Fruit fly (Drosophila melanogaster): ENCODE measurements around the gene CG1092.

CG1092 gene

DNA sequence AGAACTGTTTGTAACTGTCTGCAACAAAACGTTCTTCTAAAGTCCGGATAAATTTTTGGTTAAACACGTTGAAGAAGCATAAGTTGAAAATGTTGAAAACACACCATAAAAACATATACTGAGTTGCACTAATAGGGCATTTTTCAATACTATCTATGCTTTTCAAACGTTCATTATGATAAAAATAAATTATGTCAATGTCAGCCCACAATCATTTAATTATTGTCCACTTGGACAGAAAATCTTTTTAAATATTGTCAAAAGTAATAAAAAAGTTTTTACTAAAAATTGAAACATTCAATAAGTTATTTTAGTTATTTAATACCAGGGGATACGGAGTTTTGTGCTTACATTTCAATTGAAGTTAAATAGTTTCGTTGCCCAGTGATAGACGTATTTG, at the start of gene CG1092:
TSS of gene CG1092 (plus strand) at position 301 of the 400 bp plus-strand sequence.
- TF ChIP-seq Dll (optimal IDR thresholded peaks at IDR 0.05): no peak
- TF ChIP-seq CG8478 (optimal IDR thresholded peaks at IDR 0.05): no peak
- TF ChIP-seq usp (GFP tag; optimal IDR thresholded peaks at IDR 0.05): no peak
- no peak for TF ChIP-seq EcR (GFP tag; optimal IDR thresholded peaks at IDR 0.05)
- no peak for TF ChIP-seq psq (optimal IDR thresholded peaks at IDR 0.05)
- TF ChIP-seq pan (optimal IDR thresholded peaks at IDR 0.05): no peak

DNA sequence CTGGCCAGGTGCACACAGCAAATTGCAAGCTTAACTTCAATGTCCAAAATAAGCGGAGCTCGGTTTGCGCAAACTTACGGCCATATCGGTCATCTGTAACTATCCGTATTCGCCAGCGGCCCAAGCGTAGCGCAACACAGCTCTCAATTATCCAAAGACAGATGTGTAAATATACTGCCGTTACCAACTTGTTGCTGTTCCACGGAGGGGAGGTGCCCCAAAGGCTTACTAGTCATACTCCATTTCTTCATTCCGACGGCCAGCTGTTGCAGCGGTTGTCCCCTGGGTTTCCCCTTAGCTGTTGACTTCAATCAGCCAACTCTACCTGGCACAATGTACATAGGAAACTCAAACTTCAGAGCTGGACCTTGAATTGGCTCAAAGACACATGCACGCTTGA, 46.5 kb upstream of the CG1092 start, which contains the start of gene CG31516:
TSS of gene CG31516 (minus strand) at position 101 of the 400 bp plus-strand sequence.
- TF ChIP-seq EcR (GFP tag; optimal IDR thresholded peaks at IDR 0.05): no peak
- no peak for TF ChIP-seq Dll (optimal IDR thresholded peaks at IDR 0.05)
- TF ChIP-seq CG8478 (optimal IDR thresholded peaks at IDR 0.05): no peak
- TF ChIP-seq pan (optimal IDR thresholded peaks at IDR 0.05): no peak
- no peak for TF ChIP-seq psq (optimal IDR thresholded peaks at IDR 0.05)
- TF ChIP-seq usp (GFP tag; optimal IDR thresholded peaks at IDR 0.05): no peak

DNA sequence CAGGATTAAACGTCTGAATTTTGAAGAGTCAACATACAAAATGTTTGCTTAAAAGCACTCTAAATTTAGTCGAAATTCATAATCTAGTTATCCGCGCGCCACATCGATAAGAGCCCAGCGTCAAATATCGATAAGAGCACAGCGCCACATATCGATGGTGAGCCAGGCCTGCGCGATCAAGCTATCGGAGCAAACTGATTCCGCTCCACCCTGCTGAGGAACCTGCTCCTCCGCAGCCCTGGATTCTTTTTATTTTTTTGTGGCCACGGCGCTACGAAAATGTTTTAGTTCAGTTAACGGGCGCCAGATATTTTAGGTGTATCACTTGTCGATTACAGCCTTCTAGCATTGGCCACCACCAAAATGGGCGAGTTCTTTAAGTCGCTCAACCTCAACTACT, 45.8 kb upstream of the CG1092 start:
- no peak for TF ChIP-seq pan (optimal IDR thresholded peaks at IDR 0.05)
- TF ChIP-seq CG8478 (optimal IDR thresholded peaks at IDR 0.05): no peak
- no peak for TF ChIP-seq psq (optimal IDR thresholded peaks at IDR 0.05)
- TF ChIP-seq Dll (optimal IDR thresholded peaks at IDR 0.05): no peak
- no peak for TF ChIP-seq EcR (GFP tag; optimal IDR thresholded peaks at IDR 0.05)
- TF ChIP-seq usp (GFP tag; optimal IDR thresholded peaks at IDR 0.05): no peak

DNA sequence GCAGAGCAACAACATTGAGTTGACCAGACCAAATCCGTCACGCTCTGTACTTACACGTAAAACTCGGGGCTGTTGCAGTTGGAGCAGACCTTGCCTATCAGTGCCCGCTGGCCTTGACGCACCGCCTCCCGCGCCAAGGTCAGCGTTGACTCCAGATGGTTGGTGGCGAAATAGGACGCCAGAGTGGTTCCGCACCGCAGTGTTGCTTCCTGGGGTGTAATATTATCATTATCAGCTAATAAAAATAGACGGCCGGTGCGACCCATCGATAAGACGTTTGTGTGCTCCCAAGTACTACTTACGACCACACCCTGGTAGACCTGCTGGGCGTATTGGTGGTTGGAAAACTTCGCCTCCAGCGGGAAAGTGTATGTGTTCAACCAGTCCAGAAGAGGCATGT, 38.1 kb upstream of the CG1092 start:
- TF ChIP-seq psq (optimal IDR thresholded peaks at IDR 0.05): no peak

DNA sequence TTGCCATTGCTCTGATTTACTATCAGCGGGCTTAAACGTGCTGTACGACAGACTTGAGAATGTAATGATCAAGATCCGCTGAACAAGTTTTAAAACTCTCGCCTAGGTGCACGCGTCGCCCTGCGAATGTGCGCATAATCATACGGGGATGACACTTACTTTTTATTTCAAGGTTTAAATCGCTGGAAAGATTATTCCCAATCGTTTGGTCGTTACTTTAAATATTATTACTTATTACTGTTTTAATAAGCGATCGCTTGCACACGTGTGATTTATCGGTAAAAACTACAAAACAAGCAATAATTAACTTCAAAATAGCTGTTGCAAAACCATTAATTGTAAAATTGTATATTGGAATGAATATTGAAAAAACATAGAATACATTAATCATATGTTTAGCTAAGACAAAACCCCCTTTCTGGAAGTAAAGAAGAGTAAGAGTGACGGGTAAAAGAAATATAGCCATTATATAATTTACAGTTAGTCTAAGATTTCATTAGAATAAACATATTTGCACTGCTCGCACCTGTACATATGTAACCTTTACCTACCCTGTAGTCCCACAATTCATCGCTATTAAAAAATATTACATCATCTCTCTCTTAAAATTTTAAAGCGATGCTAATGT, 37.3 kb upstream of the CG1092 start, which contains the start of gene DhpD:
TSS of gene DhpD (minus strand) at position 102 of the 628 bp plus-strand sequence.
- TF ChIP-seq CG8478 (optimal IDR thresholded peaks at IDR 0.05) (no peak), Dll (optimal IDR thresholded peaks at IDR 0.05) (no peak), psq (optimal IDR thresholded peaks at IDR 0.05) (no peak), usp (GFP tag; optimal IDR thresholded peaks at IDR 0.05) (no peak), EcR (GFP tag; optimal IDR thresholded peaks at IDR 0.05) (no peak), pan (optimal IDR thresholded peaks at IDR 0.05) (no peak)

DNA sequence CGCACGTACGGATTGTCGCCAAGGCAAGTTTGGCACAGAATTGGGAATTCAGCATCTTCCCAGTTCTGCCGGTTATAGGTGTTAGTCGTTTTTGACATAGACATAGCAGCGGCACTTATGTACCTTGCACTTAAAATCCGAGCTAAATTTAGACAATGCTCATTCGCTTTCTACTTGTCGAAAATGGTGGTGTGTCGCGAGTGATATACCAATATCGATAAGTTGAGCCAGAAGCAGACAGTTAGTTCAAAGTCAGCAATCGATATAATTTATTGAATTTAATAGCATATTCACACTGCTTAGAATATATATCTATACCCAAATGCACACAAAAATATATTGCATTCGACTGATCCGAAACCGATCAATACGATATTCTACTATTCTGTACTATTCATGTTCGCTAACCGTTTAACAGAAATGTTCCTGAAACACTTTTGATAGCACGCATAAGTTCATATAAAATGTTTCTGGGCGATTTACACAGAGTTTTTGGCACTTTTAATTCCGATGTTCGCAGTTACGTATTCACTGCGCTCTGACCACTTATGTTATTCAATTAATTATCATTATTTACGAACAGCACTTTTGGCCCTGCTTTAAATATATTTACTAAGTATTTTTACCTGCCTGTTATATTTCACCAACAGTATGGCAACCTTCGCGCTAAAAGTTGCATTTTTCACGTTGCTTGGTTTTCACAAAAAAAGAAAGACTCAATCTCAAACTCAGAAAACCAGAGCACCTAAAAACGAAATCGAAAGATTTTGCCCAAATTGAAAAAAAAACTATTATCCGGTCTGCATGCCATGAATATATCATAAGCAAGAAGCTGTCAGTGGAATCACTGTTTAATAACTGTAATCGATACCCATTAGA, 34.2 kb upstream of the CG1092 start, which contains the start of gene CG14641:
TSS of gene CG14641 (minus strand) at position 204 of the 879 bp plus-strand sequence.
- TF ChIP-seq psq (optimal IDR thresholded peaks at IDR 0.05): no peak

DNA sequence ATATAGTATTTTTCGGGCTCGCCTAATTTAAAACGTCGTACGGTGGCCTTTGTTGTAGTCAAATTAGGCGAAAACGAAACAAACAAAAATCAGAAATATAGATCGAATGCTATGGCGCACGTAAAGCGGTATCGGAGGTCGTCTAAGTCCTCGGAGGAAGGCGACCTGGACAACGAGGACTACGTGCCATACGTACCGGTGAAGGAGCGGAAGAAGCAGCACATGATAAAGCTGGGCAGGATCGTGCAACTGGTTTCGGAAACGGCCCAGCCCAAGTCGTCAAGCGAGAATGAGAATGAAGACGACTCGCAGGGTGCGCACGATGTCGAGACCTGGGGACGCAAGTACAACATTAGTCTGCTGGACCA, 33.6 kb upstream of the CG1092 start, which contains the start of gene abs:
TSS of gene abs (plus strand) at position 30 of the 368 bp plus-strand sequence.
- no peak for TF ChIP-seq pan (optimal IDR thresholded peaks at IDR 0.05)
- TF ChIP-seq CG8478 (optimal IDR thresholded peaks at IDR 0.05): no peak
- TF ChIP-seq EcR (GFP tag; optimal IDR thresholded peaks at IDR 0.05): no peak
- TF ChIP-seq Dll (optimal IDR thresholded peaks at IDR 0.05): no peak
- no peak for TF ChIP-seq psq (optimal IDR thresholded peaks at IDR 0.05)
- TF ChIP-seq usp (GFP tag; optimal IDR thresholded peaks at IDR 0.05): no peak

DNA sequence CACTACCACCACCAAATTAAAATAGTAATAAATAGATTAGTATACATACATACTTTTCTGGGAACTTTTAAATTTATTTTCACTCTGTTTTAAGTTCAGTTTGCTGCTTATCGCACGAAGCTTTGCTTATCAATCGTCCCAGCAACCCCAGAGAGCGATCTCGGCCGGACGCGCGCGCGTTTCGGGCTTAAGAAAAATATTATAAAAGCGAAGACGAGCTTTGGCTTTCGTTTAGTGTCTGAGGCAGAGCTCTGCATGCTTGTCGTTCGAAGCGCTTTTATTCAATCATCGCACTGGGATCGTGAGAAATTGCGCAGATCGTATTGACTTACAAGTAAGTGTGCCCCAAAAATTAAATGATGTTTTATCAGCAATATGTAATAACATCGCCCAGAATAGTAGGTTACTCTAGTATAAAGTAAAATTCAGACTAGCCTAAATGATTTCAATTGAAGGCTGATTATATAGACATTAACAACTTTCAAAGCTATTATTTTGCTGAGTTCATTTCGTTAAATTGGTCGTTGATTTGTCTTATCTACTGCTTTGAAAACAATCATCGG, 31.5 kb upstream of the CG1092 start, which contains the start of gene Gel:
TSS of gene Gel (plus strand) at position 227 of the 563 bp plus-strand sequence.
- no peak for TF ChIP-seq Dll (optimal IDR thresholded peaks at IDR 0.05)
- no peak for TF ChIP-seq pan (optimal IDR thresholded peaks at IDR 0.05)
- no peak for TF ChIP-seq usp (GFP tag; optimal IDR thresholded peaks at IDR 0.05)
- no peak for TF ChIP-seq EcR (GFP tag; optimal IDR thresholded peaks at IDR 0.05)
- no peak for TF ChIP-seq CG8478 (optimal IDR thresholded peaks at IDR 0.05)
- TF ChIP-seq psq (optimal IDR thresholded peaks at IDR 0.05): no peak

DNA sequence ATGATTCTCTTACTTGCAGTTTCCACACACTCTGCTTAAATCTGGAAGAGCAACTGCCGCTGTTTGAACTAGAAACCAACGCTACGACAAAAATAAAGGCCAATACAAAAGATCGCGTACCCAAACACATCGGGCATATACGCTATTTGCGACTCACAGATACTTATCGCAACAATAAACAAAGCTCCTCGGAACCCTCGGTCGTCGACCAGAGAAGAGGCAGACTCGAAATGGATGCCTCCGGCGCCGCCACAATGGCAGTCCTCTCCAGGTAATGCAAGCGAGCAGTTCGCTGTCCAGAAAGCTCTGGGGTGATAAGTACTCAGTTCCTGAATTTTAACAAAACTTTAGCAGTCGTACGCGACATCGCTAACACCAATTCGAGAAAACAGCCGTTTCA, 30.0 kb upstream of the CG1092 start:
- TF ChIP-seq usp (GFP tag; optimal IDR thresholded peaks at IDR 0.05) (no peak), CG8478 (optimal IDR thresholded peaks at IDR 0.05) (no peak), psq (optimal IDR thresholded peaks at IDR 0.05) (no peak), EcR (GFP tag; optimal IDR thresholded peaks at IDR 0.05) (no peak), Dll (optimal IDR thresholded peaks at IDR 0.05) (no peak), pan (optimal IDR thresholded peaks at IDR 0.05) (no peak)

DNA sequence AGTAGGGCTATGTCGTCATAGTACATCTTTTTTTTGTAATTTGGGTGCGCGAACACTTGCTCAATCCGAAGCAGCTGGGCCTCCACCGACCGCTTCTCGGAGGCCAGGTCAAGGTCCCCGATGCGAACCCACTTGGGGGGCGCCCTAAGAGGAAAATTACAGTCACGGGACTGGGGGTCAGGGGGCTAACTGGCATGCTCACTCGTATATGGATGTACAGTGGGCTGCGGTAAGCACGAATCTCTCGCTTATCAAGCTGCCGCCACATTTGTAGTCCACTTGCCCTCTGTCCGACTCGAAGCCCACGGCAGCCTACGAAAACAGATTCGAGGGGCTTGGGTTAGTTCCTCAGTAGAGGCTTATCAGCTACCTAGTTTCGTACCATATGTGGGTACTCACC, 24.8 kb upstream of the CG1092 start:
- no peak for TF ChIP-seq usp (GFP tag; optimal IDR thresholded peaks at IDR 0.05)
- no peak for TF ChIP-seq EcR (GFP tag; optimal IDR thresholded peaks at IDR 0.05)
- TF ChIP-seq psq (optimal IDR thresholded peaks at IDR 0.05): no peak
- no peak for TF ChIP-seq CG8478 (optimal IDR thresholded peaks at IDR 0.05)
- TF ChIP-seq Dll (optimal IDR thresholded peaks at IDR 0.05): no peak
- no peak for TF ChIP-seq pan (optimal IDR thresholded peaks at IDR 0.05)

DNA sequence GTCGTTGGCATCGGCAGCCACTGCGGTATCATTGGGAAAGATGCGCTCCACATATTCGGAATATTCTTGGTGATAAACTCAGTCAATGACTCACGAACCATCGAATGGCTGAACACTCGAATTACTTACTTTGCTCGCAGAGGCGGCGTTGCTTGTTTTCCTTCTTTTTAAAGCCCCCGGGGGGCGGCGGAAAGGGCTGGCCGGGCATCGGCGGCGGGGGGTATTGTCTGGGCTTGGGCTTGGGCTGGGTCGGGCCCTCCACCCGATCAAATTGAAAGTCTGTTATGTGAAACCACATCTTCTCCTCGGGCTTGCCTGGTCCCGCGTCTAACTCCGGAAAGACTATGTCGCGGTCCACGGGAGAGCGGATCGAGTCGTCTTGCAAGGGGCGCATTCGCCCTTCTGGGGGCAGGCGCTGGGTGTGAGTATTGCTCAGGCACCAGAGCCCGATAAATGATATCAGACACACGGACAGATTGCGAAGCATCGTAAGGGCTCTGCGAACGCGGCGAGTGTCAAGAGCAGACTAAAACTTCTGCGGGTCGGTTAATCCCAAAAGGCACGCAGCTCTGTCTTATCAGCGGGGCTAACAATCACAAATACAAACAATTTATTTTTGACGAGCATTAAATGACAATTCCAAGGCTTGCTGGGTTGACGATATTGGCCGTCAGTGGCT, 24.2 kb upstream of the CG1092 start, which contains the start of gene CG14642:
TSS of gene CG14642 (minus strand) at position 509 of the 679 bp plus-strand sequence.
- TF ChIP-seq CG8478 (optimal IDR thresholded peaks at IDR 0.05): no peak

Data from whole organism.